Fruit fly (Drosophila melanogaster): ENCODE measurements around the gene mtgo.

The mtgo gene

dm6 chr2L:16683958-16684877 is 139.4 kb downstream of the mtgo start, which contains the start of gene CG31807 (continued):
- TF ChIP-seq Dip3 (GFP tag; optimal IDR thresholded peaks at IDR 0.05) = peak; percentile 44
- peak; percentile 90 for TF ChIP-seq gem (tag; optimal IDR thresholded peaks at IDR 0.05)
- TF ChIP-seq HmgD (GFP tag; optimal IDR thresholded peaks at IDR 0.05) = no peak
- TF ChIP-seq CG10959 (GFP tag; IDR thresholded peaks at IDR 0.05) = no peak
- peak; percentile 55 for TF ChIP-seq CG18011 (GFP tag; optimal IDR thresholded peaks at IDR 0.05)
- TF ChIP-seq B-H2 (GFP tag; optimal IDR thresholded peaks at IDR 0.05) = peak; percentile 8
- no peak for TF ChIP-seq CG13287 (GFP tag; IDR thresholded peaks at IDR 0.05; ENCODE audit: partially characterized antibody)
- TF ChIP-seq CG18599 (GFP tag; optimal IDR thresholded peaks at IDR 0.05) = peak; percentile 81
- no peak for TF ChIP-seq h (optimal IDR thresholded peaks at IDR 0.05)
- TF ChIP-seq gsb-n (tag; optimal IDR thresholded peaks at IDR 0.05) = peak; percentile 73
- no peak for TF ChIP-seq CG7963 (GFP tag; IDR thresholded peaks at IDR 0.05; ENCODE audit: partially characterized antibody)
- TF ChIP-seq CG31365 (tag; optimal IDR thresholded peaks at IDR 0.05) = no peak
- peak; percentile 82 for TF ChIP-seq CG10147 (GFP tag; optimal IDR thresholded peaks at IDR 0.05)
- no peak for TF ChIP-seq CG16813 (GFP tag; IDR thresholded peaks at IDR 0.05; ENCODE audit: partially characterized antibody)
- peak; percentile 55 for TF ChIP-seq CG9817 (tag; optimal IDR thresholded peaks at IDR 0.05)
- TF ChIP-seq CG11398 (GFP tag; optimal IDR thresholded peaks at IDR 0.05) = no peak
- TF ChIP-seq Lim3 (GFP tag; IDR thresholded peaks at IDR 0.05) = no peak
- TF ChIP-seq CG2129 (GFP tag; IDR thresholded peaks at IDR 0.05; ENCODE audit: partially characterized antibody) = no peak
- peak; percentile 69 for TF ChIP-seq az2 (GFP tag; optimal IDR thresholded peaks at IDR 0.05)
- TF ChIP-seq CG6689 (GFP tag; IDR thresholded peaks at IDR 0.05) = peak; percentile 70; the same call in 1 of the 2 replicates
- TF ChIP-seq CG32767 (GFP tag; IDR thresholded peaks at IDR 0.05) = no peak
- no peak for TF ChIP-seq CG15073 (GFP tag; optimal IDR thresholded peaks at IDR 0.05)
- peak; percentile 34 for TF ChIP-seq CG18764 (GFP tag; optimal IDR thresholded peaks at IDR 0.05)
- TF ChIP-seq CG8089 (GFP tag; optimal IDR thresholded peaks at IDR 0.05) = peak; percentile 68
- peak; percentile 65 for TF ChIP-seq oc (tag; optimal IDR thresholded peaks at IDR 0.05)
- TF ChIP-seq CG9876 (GFP tag; optimal IDR thresholded peaks at IDR 0.05) = no peak
- peak; percentile 45 for TF ChIP-seq ewg (GFP tag; optimal IDR thresholded peaks at IDR 0.05)
- TF ChIP-seq ro (GFP tag; IDR thresholded peaks at IDR 0.05) = no peak
- peak; percentile 45 for TF ChIP-seq CG33557 (GFP tag; optimal IDR thresholded peaks at IDR 0.05)
- peak; percentile 69 for TF ChIP-seq CG17359 (tag; optimal IDR thresholded peaks at IDR 0.05)
- no peak for TF ChIP-seq Atf6 (GFP tag; IDR thresholded peaks at IDR 0.05)
- TF ChIP-seq cwo (GFP tag; optimal IDR thresholded peaks at IDR 0.05) = peak; percentile 62
- peak; percentile 38 for TF ChIP-seq CG12299 (tag; optimal IDR thresholded peaks at IDR 0.05)
- no peak for TF ChIP-seq fd64A (GFP tag; optimal IDR thresholded peaks at IDR 0.05)
- peak; percentile 16 for TF ChIP-seq tin (GFP tag; optimal IDR thresholded peaks at IDR 0.05)
- TF ChIP-seq prd (optimal IDR thresholded peaks at IDR 0.05) = no peak
- peak; percentile 27; the same call in 1 of the 3 replicates for TF ChIP-seq prd (GFP tag; IDR thresholded peaks at IDR 0.05)
- no peak for TF ChIP-seq psq (GFP tag; optimal IDR thresholded peaks at IDR 0.05)
- TF ChIP-seq Taf1 (GFP tag; IDR thresholded peaks at IDR 0.05) = no peak
- peak; percentile 77 for TF ChIP-seq scrt (GFP tag; optimal IDR thresholded peaks at IDR 0.05)
- TF ChIP-seq row (GFP tag; IDR thresholded peaks at IDR 0.05) = peak; percentile 59
- TF ChIP-seq Adf1 (GFP tag; IDR thresholded peaks at IDR 0.05) = peak; percentile 33; the same call in 1 of the 2 replicates
- 0 out of 2 replicates have a peak, but pooled peaks have one; percentile 12 for TF ChIP-seq esg (GFP tag; conservative IDR thresholded peaks at IDR 0.05)
- TF ChIP-seq CG2202 (tag; optimal IDR thresholded peaks at IDR 0.05) = peak; percentile 52
- no peak for TF ChIP-seq sna (GFP tag; IDR thresholded peaks at IDR 0.05; ENCODE audit: partially characterized antibody)
- peak; percentile 35; the same call in 1 of the 2 replicates for TF ChIP-seq CG17328 (GFP tag; IDR thresholded peaks at IDR 0.05)
- no peak for TF ChIP-seq grn (GFP tag; optimal IDR thresholded peaks at IDR 0.05)
- TF ChIP-seq shn (GFP tag; optimal IDR thresholded peaks at IDR 0.05) = peak; percentile 75
- TF ChIP-seq tgo (GFP tag; IDR thresholded peaks at IDR 0.05) = no peak; the same call in 1 of the 3 replicates

Measured in whole organism, embryonic.